Fruit fly (Drosophila melanogaster): ENCODE data around the gene gwl.
A peak's percentile ranks its signal among the peaks of the same experiment; 100 is the strongest.

The gwl gene

dm6 chr3R:18743270-18743922, 2.8 kb upstream of the gwl start, which contains the start of gene Mekk1 (continued):
- TF ChIP-seq emc (GFP tag; optimal IDR thresholded peaks at IDR 0.05), result no peak
- TF ChIP-seq CG14014 (GFP tag; IDR thresholded peaks at IDR 0.05), result no peak
- no peak for TF ChIP-seq CG6854 (GFP tag; optimal IDR thresholded peaks at IDR 0.05)
- TF ChIP-seq dati (GFP tag; IDR thresholded peaks at IDR 0.05), result no peak
- TF ChIP-seq chn (GFP tag; optimal IDR thresholded peaks at IDR 0.05), result no peak
- TF ChIP-seq grn (GFP tag; optimal IDR thresholded peaks at IDR 0.05), result no peak
- TF ChIP-seq CG14710 (tag; optimal IDR thresholded peaks at IDR 0.05), result peak; percentile 50
- peak; percentile 63; the same call in 1 of the 3 replicates for TF ChIP-seq hb (GFP tag; IDR thresholded peaks at IDR 0.05; ENCODE audit: partially characterized antibody)
- peak; percentile 35 for TF ChIP-seq CG9609 (GFP tag; optimal IDR thresholded peaks at IDR 0.05)
- no peak for TF ChIP-seq NK7.1 (GFP tag; optimal IDR thresholded peaks at IDR 0.05)
- TF ChIP-seq gfzf (GFP tag; optimal IDR thresholded peaks at IDR 0.05), result peak; percentile 14
- peak; percentile 61 for TF ChIP-seq CG16813 (GFP tag; IDR thresholded peaks at IDR 0.05; ENCODE audit: partially characterized antibody)
- no peak for TF ChIP-seq C15 (GFP tag; IDR thresholded peaks at IDR 0.05)
- TF ChIP-seq gsb (GFP tag; IDR thresholded peaks at IDR 0.05), result no peak
- TF ChIP-seq row (GFP tag; IDR thresholded peaks at IDR 0.05), result peak; percentile 92
- peak; percentile 4 for TF ChIP-seq CG18011 (GFP tag; optimal IDR thresholded peaks at IDR 0.05)
- TF ChIP-seq CG10321 (GFP tag; IDR thresholded peaks at IDR 0.05), result no peak
- no peak for TF ChIP-seq CG1024 (GFP tag; IDR thresholded peaks at IDR 0.05)
- peak; percentile 18 for TF ChIP-seq CG9437 (GFP tag; optimal IDR thresholded peaks at IDR 0.05)
- no peak for TF ChIP-seq Lhr (GFP tag; optimal IDR thresholded peaks at IDR 0.05)
- TF ChIP-seq CG7556 (GFP tag; optimal IDR thresholded peaks at IDR 0.05), result no peak
- no peak for TF ChIP-seq CG11085 (GFP tag; IDR thresholded peaks at IDR 0.05)
- no peak for TF ChIP-seq Nf-YB (GFP tag; optimal IDR thresholded peaks at IDR 0.05)
- TF ChIP-seq Bdp1 (GFP tag; optimal IDR thresholded peaks at IDR 0.05), result peak; percentile 10
- no peak for TF ChIP-seq eve (GFP tag; optimal IDR thresholded peaks at IDR 0.05)
- no peak for TF ChIP-seq ttk (GFP tag; IDR thresholded peaks at IDR 0.05)
- no peak for TF ChIP-seq Atf-2 (GFP tag; optimal IDR thresholded peaks at IDR 0.05)
- peak; percentile 62 for TF ChIP-seq Ets97D (GFP tag; optimal IDR thresholded peaks at IDR 0.05)
- no peak for TF ChIP-seq CG17568 (GFP tag; optimal IDR thresholded peaks at IDR 0.05)
- TF ChIP-seq jing (GFP tag; optimal IDR thresholded peaks at IDR 0.05), result no peak
- TF ChIP-seq repo (GFP tag; optimal IDR thresholded peaks at IDR 0.05), result no peak
- peak; percentile 32 to 42 for TF ChIP-seq Pdp1 (GFP tag; optimal IDR thresholded peaks at IDR 0.05)
- TF ChIP-seq dimm (GFP tag; IDR thresholded peaks at IDR 0.05), result no peak
- TF ChIP-seq Mes4 (GFP tag; optimal IDR thresholded peaks at IDR 0.05), result no peak
- peak; percentile 70 for TF ChIP-seq CG2678 (tag; optimal IDR thresholded peaks at IDR 0.05)
- TF ChIP-seq bab2 (GFP tag; optimal IDR thresholded peaks at IDR 0.05), result peak; percentile 40
- TF ChIP-seq luna (GFP tag; optimal IDR thresholded peaks at IDR 0.05), result peak; percentile 23
- TF ChIP-seq ind (GFP tag; optimal IDR thresholded peaks at IDR 0.05), result peak; percentile 52
- TF ChIP-seq CG13123 (GFP tag; optimal IDR thresholded peaks at IDR 0.05), result no peak
- TF ChIP-seq CG8944 (GFP tag; optimal IDR thresholded peaks at IDR 0.05), result peak; percentile 49
- TF ChIP-seq eyg (GFP tag; optimal IDR thresholded peaks at IDR 0.05), result no peak
- no peak for TF ChIP-seq CG15011 (GFP tag; optimal IDR thresholded peaks at IDR 0.05)
- TF ChIP-seq CG1832 (GFP tag; optimal IDR thresholded peaks at IDR 0.05), result no peak
- TF ChIP-seq Xbp1 (GFP tag; optimal IDR thresholded peaks at IDR 0.05), result peak; percentile 55
- TF ChIP-seq TFAM (GFP tag; optimal IDR thresholded peaks at IDR 0.05), result no peak
- no peak for TF ChIP-seq CG10959 (GFP tag; IDR thresholded peaks at IDR 0.05)
- TF ChIP-seq crc (GFP tag; optimal IDR thresholded peaks at IDR 0.05), result no peak
- peak; percentile 30 for TF ChIP-seq vfl (GFP tag; optimal IDR thresholded peaks at IDR 0.05)
- TF ChIP-seq CG3995 (GFP tag; optimal IDR thresholded peaks at IDR 0.05), result peak; percentile 82
- TF ChIP-seq pzg (GFP tag; optimal IDR thresholded peaks at IDR 0.05), result peak; percentile 67
- TF ChIP-seq CG9727 (GFP tag; optimal IDR thresholded peaks at IDR 0.05), result peak; percentile 21
